Worm (Caenorhabditis elegans) whole organism, L3 larva: ENCODE data around the gene gcy-19.
"Not testable (repeated sequence)": the region's sequence is repeated elsewhere in the genome, so short reads cannot be mapped to it uniquely, and the experiment has no call there.

Source experiments
- R02D3.7 ChIP-seq: fragments of 150-350 bp; optimal IDR thresholded peaks from 2 replicates; lab custom pipeline; 2014; ENCODE audit warnings: missing biosample characterization, missing genetic modification characterization
- aly-2 ChIP-seq: fragments of 150-350 bp; optimal IDR thresholded peaks from 2 replicates; lab custom pipeline; 2014; ENCODE audit warnings: missing biosample characterization, missing genetic modification characterization
- ama-1 ChIP-seq: fragments of 150-350 bp; optimal IDR thresholded peaks from 2 replicates; lab custom pipeline; 2018
- ceh-16 ChIP-seq: sonication (generic microtip); optimal IDR thresholded peaks from 2 replicates; lab custom pipeline; 2017; ENCODE audit warnings: missing biosample characterization, missing genetic modification characterization
- ceh-82 ChIP-seq: fragments of 150-350 bp; optimal IDR thresholded peaks from 2 replicates; lab custom pipeline; 2014; ENCODE audit warnings: missing biosample characterization, missing genetic modification characterization
- ceh-9 ChIP-seq: sonication (generic microtip); optimal IDR thresholded peaks from 2 replicates; lab custom pipeline; 2018; ENCODE audit warnings: missing biosample characterization, missing genetic modification characterization
- egl-27 ChIP-seq: sonication (generic microtip); optimal IDR thresholded peaks from 4 replicates; lab custom pipeline; 2017; ENCODE audit warnings: missing biosample characterization, missing genetic modification reagents, missing genetic modification characterization
- egl-5 ChIP-seq: fragments of 150-350 bp; optimal IDR thresholded peaks from 2 replicates; lab custom pipeline; 2017; ENCODE audit warnings: missing biosample characterization, missing genetic modification reagents, missing genetic modification characterization, inconsistent platforms
- elt-2 ChIP-seq: sonication (generic microtip); optimal IDR thresholded peaks from 2 replicates; lab custom pipeline; 2016; ENCODE audit warnings: missing genetic modification reagents, mild to moderate bottlenecking, missing genetic modification characterization, missing compliant biosample characterization
- elt-3 ChIP-seq, 3 experiments: fragments of 150-350 bp in 1 of 3; sonication (generic microtip) in 2 of 3; optimal IDR thresholded peaks; 2 replicates in 2 of 3; 4 replicates in 1 of 3; lab custom pipeline; 2014 to 2017; ENCODE audit warnings: missing biosample characterization in 3 of 3, missing genetic modification characterization in 3 of 3
- eor-1 ChIP-seq, 2 experiments: fragments of 150-350 bp; optimal IDR thresholded peaks; 2 replicates each; lab custom pipeline; 2014 to 2018; ENCODE audit warnings: missing biosample characterization in 2 of 2, missing genetic modification characterization in 2 of 2
- fkh-10 ChIP-seq: sonication (generic microtip); optimal IDR thresholded peaks from 2 replicates; lab custom pipeline; 2017; ENCODE audit warnings: missing biosample characterization, missing genetic modification reagents, missing genetic modification characterization
- jun-1 ChIP-seq: fragments of 150-350 bp; optimal IDR thresholded peaks from 2 replicates; lab custom pipeline; 2014; ENCODE audit warnings: missing biosample characterization, missing genetic modification reagents, missing genetic modification characterization
- lin-15B ChIP-seq: fragments of 150-350 bp; optimal IDR thresholded peaks from 2 replicates; lab custom pipeline; 2014; ENCODE audit warnings: missing biosample characterization, missing genetic modification characterization
- mdl-1 ChIP-seq: fragments of 150-350 bp; optimal IDR thresholded peaks from 2 replicates; lab custom pipeline; 2014; ENCODE audit warnings: missing biosample characterization, missing genetic modification characterization
- nfya-1 ChIP-seq: sonication (generic microtip); optimal IDR thresholded peaks from 2 replicates; lab custom pipeline; 2017; ENCODE audit warnings: missing genetic modification characterization, mild to moderate bottlenecking, missing compliant biosample characterization, antibody characterized with exemption, moderate library complexity; ENCODE audit not compliant: insufficient read depth
- nhr-11 ChIP-seq: fragments of 150-350 bp; optimal IDR thresholded peaks from 2 replicates; lab custom pipeline; 2014; ENCODE audit warnings: missing biosample characterization, missing genetic modification characterization
- nhr-12 ChIP-seq: fragments of 150-350 bp; optimal IDR thresholded peaks from 2 replicates; lab custom pipeline; 2014; ENCODE audit warnings: missing biosample characterization, missing genetic modification characterization
- nhr-25 ChIP-seq: sonication (generic microtip); optimal IDR thresholded peaks from 2 replicates; lab custom pipeline; 2017; ENCODE audit warnings: missing biosample characterization, missing genetic modification characterization
- nhr-67 ChIP-seq: fragments of 150-350 bp; optimal IDR thresholded peaks from 2 replicates; lab custom pipeline; 2014; ENCODE audit warnings: missing biosample characterization, missing genetic modification characterization
- nhr-76 ChIP-seq: fragments of 150-350 bp; sonication (generic microtip); optimal IDR thresholded peaks from 5 replicates; lab custom pipeline; 2014; ENCODE audit warnings: missing biosample characterization, missing genetic modification characterization
- nhr-77 ChIP-seq: fragments of 150-350 bp; optimal IDR thresholded peaks from 2 replicates; lab custom pipeline; 2014; ENCODE audit warnings: missing biosample characterization, missing genetic modification characterization
- pha-4 ChIP-seq: fragments of 150-350 bp; optimal IDR thresholded peaks from 2 replicates; lab custom pipeline; 2014; ENCODE audit warnings: missing biosample characterization, missing genetic modification reagents, missing genetic modification characterization
- pqm-1 ChIP-seq: fragments of 150-350 bp; optimal IDR thresholded peaks from 2 replicates; lab custom pipeline; 2017; ENCODE audit warnings: missing biosample characterization, missing genetic modification characterization, inconsistent platforms
- sea-2 ChIP-seq: fragments of 150-350 bp; sonication (generic microtip); optimal IDR thresholded peaks from 4 replicates; lab custom pipeline; 2014; ENCODE audit warnings: missing biosample characterization, missing genetic modification reagents, missing genetic modification characterization
- skn-1 ChIP-seq: fragments of 150-350 bp; optimal IDR thresholded peaks from 2 replicates; lab custom pipeline; 2014; ENCODE audit warnings: missing biosample characterization, missing genetic modification characterization
- unc-39 ChIP-seq: sonication (generic microtip); optimal IDR thresholded peaks from 4 replicates; lab custom pipeline; 2017; ENCODE audit warnings: missing biosample characterization, missing genetic modification characterization
- unc-62 ChIP-seq: fragments of 150-350 bp; sonication (generic microtip); optimal IDR thresholded peaks from 4 replicates; lab custom pipeline; 2014; ENCODE audit warnings: missing biosample characterization, missing genetic modification reagents, missing genetic modification characterization
- zag-1 ChIP-seq: fragments of 150-350 bp; optimal IDR thresholded peaks from 2 replicates; lab custom pipeline; 2014; ENCODE audit warnings: missing biosample characterization, missing genetic modification characterization
- ztf-11 ChIP-seq: fragments of 150-350 bp; optimal IDR thresholded peaks from 2 replicates; lab custom pipeline; 2014; ENCODE audit warnings: missing biosample characterization, missing genetic modification characterization
- ztf-4 ChIP-seq: fragments of 150-350 bp; optimal IDR thresholded peaks from 2 replicates; lab custom pipeline; 2014; ENCODE audit warnings: missing biosample characterization, missing genetic modification characterization

Gene gcy-19

ce11 chrII:3295193-3295592 is 36.0 kb upstream of the gcy-19 start, which contains the start of gene btb-17:
Gene btb-17, plus strand, starts transcription at chrII:3295405.
- peak; percentile 77 for TF ChIP-seq elt-2
- TF ChIP-seq zag-1 = no peak
- TF ChIP-seq pqm-1 (tag; lab: Kevin White, UChicago) = peak; percentile 55

- TF ChIP-seq nhr-67, nhr-77, ztf-4 (tag; lab: Kevin White, UChicago): not testable (repeated sequence)
Measured at ce11 chrII:3290544-3290943, 31.4 kb upstream of the gcy-19 start, which contains the start of gene F39E9.14. Gene F39E9.14, minus strand, starts transcription at chrII:3290644.

DNA sequence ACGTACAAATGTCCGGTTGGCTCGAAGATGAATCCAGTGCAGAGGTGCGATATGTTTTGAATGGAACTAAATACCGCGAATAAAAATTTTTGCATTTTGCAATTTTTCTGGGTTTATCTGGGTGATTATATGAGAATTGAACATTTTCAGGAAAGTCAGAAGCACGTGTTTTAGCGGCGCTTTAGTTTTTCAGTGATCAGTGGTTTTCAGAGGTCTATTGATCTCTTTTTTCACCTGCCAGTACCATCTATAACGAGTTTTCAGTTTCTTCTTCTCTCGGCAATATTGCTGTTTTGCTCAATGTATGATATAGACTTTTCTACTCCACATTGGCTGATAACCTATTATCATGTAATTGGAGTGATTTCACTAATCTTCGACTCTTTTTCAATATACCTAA is 27.9 kb upstream of the gcy-19 start, which contains the start of gene sri-63:
Gene sri-63, plus strand, starts transcription at position 301 of the 400 bp plus-strand sequence.
- TF ChIP-seq nhr-67 (tag; lab: Kevin White, UChicago) = no peak
- no peak for TF ChIP-seq aly-2 (tag; lab: Kevin White, UChicago)
- no peak for TF ChIP-seq jun-1
- TF ChIP-seq nhr-77 (tag; lab: Kevin White, UChicago) = no peak
- no peak for TF ChIP-seq nhr-25 (tag; lab: Kevin White, UChicago)
- no peak for TF ChIP-seq nfya-1 (tag; lab: Kevin White, UChicago)
- no peak for TF ChIP-seq ceh-82 (tag; lab: Kevin White, UChicago)
- TF ChIP-seq R02D3.7 (tag; lab: Kevin White, UChicago) = no peak
- TF ChIP-seq eor-1 (tag; optimal IDR thresholded peaks at IDR 0.05; lab: Kevin White, UChicago) = no peak
- TF ChIP-seq sea-2 (GFP tag; lab: Kevin White, UChicago) = no peak
- no peak for TF ChIP-seq mdl-1 (tag; lab: Kevin White, UChicago)
- TF ChIP-seq ceh-9 = no peak
- TF ChIP-seq ztf-11 (tag; lab: Kevin White, UChicago) = no peak
- TF ChIP-seq ceh-16 = no peak
- TF ChIP-seq unc-39 = no peak
- TF ChIP-seq ama-1 (lab: Kevin White, UChicago) = no peak
- TF ChIP-seq pqm-1 (tag; lab: Kevin White, UChicago) = no peak
- no peak for TF ChIP-seq nhr-12 (tag; lab: Kevin White, UChicago)

DNA sequence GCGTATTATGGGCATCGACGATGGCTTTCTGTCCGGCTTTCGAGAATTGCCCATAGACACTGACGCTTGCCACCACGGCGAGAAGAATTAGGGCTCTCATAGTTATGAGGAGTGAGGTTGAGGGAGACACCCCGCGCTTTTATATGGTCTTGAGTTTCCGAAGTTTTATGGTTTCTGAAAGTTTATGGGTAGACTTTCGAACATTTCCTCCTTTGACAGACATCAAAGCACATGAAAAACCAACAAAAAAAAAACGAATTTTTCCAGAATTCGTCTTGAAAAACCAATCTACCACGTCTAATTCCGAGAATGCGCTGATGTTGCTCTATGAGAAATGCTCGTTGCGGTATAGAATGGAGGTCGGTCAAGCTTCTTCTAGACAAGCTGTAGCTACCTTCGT is 25.4 kb upstream of the gcy-19 start, which contains the start of gene scl-15:
Gene scl-15, minus strand, starts transcription at position 101 of the 400 bp plus-strand sequence.
- TF ChIP-seq nhr-76 (tag; lab: Kevin White, UChicago) (no peak), jun-1 (no peak), nhr-11 (tag; lab: Kevin White, UChicago) (no peak), egl-5 (tag; lab: Kevin White, UChicago) (no peak), ceh-9 (no peak), lin-15B (tag; lab: Kevin White, UChicago) (no peak), unc-62 (GFP tag; lab: Kevin White, UChicago) (no peak), nhr-12 (tag; lab: Kevin White, UChicago) (no peak), pqm-1 (tag; lab: Kevin White, UChicago) (no peak), fkh-10 (GFP tag; lab: Kevin White, UChicago) (no peak), egl-27 (tag; lab: Kevin White, UChicago) (no peak), ama-1 (lab: Kevin White, UChicago) (no peak), zag-1 (no peak), nhr-67 (tag; lab: Kevin White, UChicago) (no peak), elt-2 (no peak)

DNA sequence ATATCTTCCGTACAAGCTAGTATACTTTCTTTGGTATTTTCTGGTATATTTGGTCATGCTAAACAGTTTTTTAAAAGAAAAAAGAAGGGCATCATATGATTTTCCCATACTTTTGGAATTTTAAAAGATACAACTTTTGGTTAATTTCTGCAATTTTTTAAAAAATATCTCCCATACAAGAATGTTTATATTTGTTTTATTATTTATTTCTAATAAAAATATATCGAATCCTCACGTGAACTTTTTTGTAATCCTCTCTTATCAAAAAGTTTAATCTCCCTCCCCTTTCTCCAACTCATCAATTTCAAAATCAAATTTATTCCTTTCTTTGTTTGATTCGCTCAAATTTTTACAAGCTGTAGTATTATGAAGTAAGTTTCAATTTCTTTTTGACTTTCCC is 23.2 kb upstream of the gcy-19 start, which contains the start of gene nep-13:
Gene nep-13, plus strand, starts transcription at position 301 of the 400 bp plus-strand sequence.
- TF ChIP-seq elt-3 (tag; optimal IDR thresholded peaks at IDR 0.05; lab: Kevin White, UChicago) (no peak), nhr-67 (tag; lab: Kevin White, UChicago) (no peak)
- TF ChIP-seq, all 47 proteins: peak for 0

DNA sequence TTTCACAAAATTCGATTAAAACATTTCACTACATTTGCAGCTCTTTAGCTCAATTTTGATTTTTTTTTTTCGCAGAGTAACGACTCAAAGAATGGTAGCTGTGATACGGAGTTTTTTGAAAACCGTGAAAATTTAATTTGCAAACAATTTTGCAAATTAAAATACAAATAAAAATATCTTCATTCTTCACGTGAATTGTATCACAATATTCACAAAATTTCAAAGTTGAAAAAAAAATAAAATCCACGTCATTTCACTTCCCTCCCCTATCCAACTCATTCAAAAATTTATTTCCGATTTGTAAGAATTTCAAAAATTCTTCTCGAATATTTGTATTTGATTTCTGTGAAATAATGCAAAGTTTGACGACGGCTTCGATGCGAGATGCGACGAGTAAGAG is 19.5 kb upstream of the gcy-19 start, which contains the start of gene wht-4:
Gene wht-4, plus strand, starts transcription at position 301 of the 400 bp plus-strand sequence.
- TF ChIP-seq ztf-4 (tag; lab: Kevin White, UChicago) (no peak), nhr-76 (tag; lab: Kevin White, UChicago) (no peak), aly-2 (tag; lab: Kevin White, UChicago) (no peak)

DNA sequence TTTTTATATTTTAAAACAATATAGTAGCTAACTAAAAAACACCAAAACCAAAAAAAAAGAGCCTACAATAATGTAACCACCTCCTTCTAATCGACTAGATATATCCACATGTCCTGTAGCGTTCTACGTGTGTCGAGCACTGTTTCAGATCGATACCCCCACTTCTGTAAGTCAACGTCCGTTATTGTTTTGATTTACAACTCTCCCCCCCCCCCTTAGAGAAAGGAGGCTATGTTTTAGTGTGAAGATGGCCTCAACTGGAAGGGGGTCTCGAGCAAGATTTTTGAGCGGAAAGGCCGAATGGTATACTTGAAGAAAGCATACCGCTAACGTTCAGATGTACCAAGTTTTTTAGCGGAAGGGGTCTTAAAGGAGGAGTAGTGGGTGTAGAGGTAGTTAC is 18.5 kb upstream of the gcy-19 start, which contains the start of gene F02E11.4:
Gene F02E11.4, minus strand, starts transcription at position 101 of the 400 bp plus-strand sequence.
- TF ChIP-seq unc-39 (no peak), pha-4 (tag; lab: Kevin White, UChicago) (no peak), elt-2 (no peak), jun-1 (no peak), skn-1 (tag; lab: Kevin White, UChicago) (no peak), eor-1 (tag; optimal IDR thresholded peaks at IDR 0.05; lab: Kevin White, UChicago) (no peak), nfya-1 (tag; lab: Kevin White, UChicago) (no peak)
- TF ChIP-seq, all 47 proteins: peak for 0
